Worm (Caenorhabditis elegans): ENCODE results near the gene T12A7.10.

DNA sequence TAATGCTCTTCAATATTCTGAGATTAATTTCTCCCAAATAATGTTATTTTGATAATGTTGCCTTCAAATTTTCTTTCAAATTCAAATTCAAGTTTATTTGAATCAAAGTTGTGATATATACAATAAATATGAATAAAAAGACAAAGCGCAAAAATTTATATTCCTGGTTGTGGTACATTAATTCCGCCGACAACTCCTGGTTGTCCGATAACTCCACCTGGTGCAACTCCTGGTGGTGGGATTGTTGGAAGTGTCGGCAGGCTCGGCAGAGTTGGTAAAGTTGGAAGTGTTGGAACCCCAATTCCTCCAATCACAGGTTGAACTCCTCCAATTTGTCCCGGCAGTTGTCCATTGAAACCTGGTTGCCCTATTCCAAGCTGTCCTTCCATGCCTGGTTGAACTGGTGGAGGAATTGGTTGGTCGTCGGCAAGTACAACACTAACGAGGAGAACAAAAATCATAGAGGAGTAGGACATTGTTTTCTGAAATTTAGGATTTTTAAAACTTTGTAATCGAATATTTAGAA, 16.7 kb downstream of the T12A7.10 start, which contains the start of gene K01A6.7:
- TF ChIP-seq med-1 (GFP tag; optimal IDR thresholded peaks at IDR 0.05; ENCODE audit: insufficient read depth): no peak
- no peak for TF ChIP-seq tab-1 (GFP tag; IDR thresholded peaks at IDR 0.05)
- TF ChIP-seq klf-2 (GFP tag; conservative IDR thresholded peaks at IDR 0.05): no peak
- TF ChIP-seq ztf-29 (GFP tag; IDR thresholded peaks at IDR 0.05): no peak

Measured in whole organism, midembryonic.